Fruit fly (Drosophila melanogaster): ENCODE measurements around the gene CG14563.
A peak's percentile ranks its signal among the peaks of the same experiment; 100 is the strongest.

The CG14563 gene

dm6 chr3L:21839720-21840641 is 2.2 kb downstream of the CG14563 start (continued):
- peak; percentile 87 for TF ChIP-seq Gug (GFP tag; IDR thresholded peaks at IDR 0.05)
- TF ChIP-seq NK7.1 (GFP tag; optimal IDR thresholded peaks at IDR 0.05), result peak; percentile 93
- peak; percentile 93 for TF ChIP-seq fd96Cb (tag; optimal IDR thresholded peaks at IDR 0.05)
- peak; percentile 94 for TF ChIP-seq CG15269 (tag; optimal IDR thresholded peaks at IDR 0.05)
- peak; percentile 82 for TF ChIP-seq B-H2 (GFP tag; optimal IDR thresholded peaks at IDR 0.05)
- peak; percentile 61 for TF ChIP-seq TFAM (GFP tag; optimal IDR thresholded peaks at IDR 0.05)
- peak; percentile 90 for TF ChIP-seq CG34376 (GFP tag; optimal IDR thresholded peaks at IDR 0.05)
- TF ChIP-seq CG3995 (GFP tag; optimal IDR thresholded peaks at IDR 0.05), result peak; percentile 61
- TF ChIP-seq CG10431 (GFP tag; optimal IDR thresholded peaks at IDR 0.05), result peak; percentile 76
- TF ChIP-seq CG1024 (GFP tag; IDR thresholded peaks at IDR 0.05), result peak; percentile 79
- TF ChIP-seq esg (GFP tag; conservative IDR thresholded peaks at IDR 0.05), result peak; percentile 87
- peak; percentile 92 for TF ChIP-seq odd (GFP tag; optimal IDR thresholded peaks at IDR 0.05)
- TF ChIP-seq CG31441 (GFP tag; IDR thresholded peaks at IDR 0.05), result peak; percentile 98
- TF ChIP-seq az2 (GFP tag; optimal IDR thresholded peaks at IDR 0.05), result peak; percentile 91
- TF ChIP-seq CG10209 (GFP tag; optimal IDR thresholded peaks at IDR 0.05), result peak; percentile 93
- TF ChIP-seq Doc2 (GFP tag; IDR thresholded peaks at IDR 0.05), result peak; percentile 54
- TF ChIP-seq CG7357 (GFP tag; IDR thresholded peaks at IDR 0.05), result peak; percentile 82; the same call in 2 of the 3 replicates
- TF ChIP-seq D19B (GFP tag; optimal IDR thresholded peaks at IDR 0.05), result peak; percentile 86
- peak; percentile 92 for TF ChIP-seq kay (GFP tag; optimal IDR thresholded peaks at IDR 0.05)
- peak; percentile 89 for TF ChIP-seq Hmx (GFP tag; optimal IDR thresholded peaks at IDR 0.05)
- TF ChIP-seq dimm (GFP tag; IDR thresholded peaks at IDR 0.05), result peak; percentile 62; the same call in 1 of the 2 replicates
- peak; percentile 86 for TF ChIP-seq otp (GFP tag; IDR thresholded peaks at IDR 0.05)
- TF ChIP-seq Nf-YC (tag; optimal IDR thresholded peaks at IDR 0.05), result peak; percentile 84
- TF ChIP-seq sim (GFP tag; IDR thresholded peaks at IDR 0.05), result peak; percentile 77
- no peak for TF ChIP-seq crol (GFP tag; IDR thresholded peaks at IDR 0.05)
- TF ChIP-seq CG15011 (GFP tag; optimal IDR thresholded peaks at IDR 0.05), result peak; percentile 88
- peak; percentile 87 for TF ChIP-seq tap (tag; optimal IDR thresholded peaks at IDR 0.05)
- peak; percentile 86 for TF ChIP-seq CG9609 (GFP tag; optimal IDR thresholded peaks at IDR 0.05)
- TF ChIP-seq CG11247 (GFP tag; IDR thresholded peaks at IDR 0.05), result peak; percentile 81
- peak; percentile 93 for TF ChIP-seq Atf6 (GFP tag; IDR thresholded peaks at IDR 0.05)
- TF ChIP-seq HLH3B (GFP tag; IDR thresholded peaks at IDR 0.05), result peak; percentile 87
- TF ChIP-seq CG12155 (GFP tag; optimal IDR thresholded peaks at IDR 0.05), result peak; percentile 84
- peak; percentile 95 for TF ChIP-seq CG11504 (tag; optimal IDR thresholded peaks at IDR 0.05)
- TF ChIP-seq gt (GFP tag; IDR thresholded peaks at IDR 0.05), result peak; percentile 84
- TF ChIP-seq CG14050 (GFP tag; IDR thresholded peaks at IDR 0.05), result peak; percentile 74
- TF ChIP-seq Elba2 (GFP tag; optimal IDR thresholded peaks at IDR 0.05), result no peak
- peak; percentile 50 for TF ChIP-seq Hey (tag; optimal IDR thresholded peaks at IDR 0.05)
- TF ChIP-seq chm (GFP tag; IDR thresholded peaks at IDR 0.05), result peak; percentile 88
- TF ChIP-seq CrebB (tag; optimal IDR thresholded peaks at IDR 0.05), result peak; percentile 79
- TF ChIP-seq sug (tag; optimal IDR thresholded peaks at IDR 0.05), result peak; percentile 100
- TF ChIP-seq Dbx (GFP tag; IDR thresholded peaks at IDR 0.05), result peak; percentile 77
- no peak for TF ChIP-seq fd102C (GFP tag; optimal IDR thresholded peaks at IDR 0.05)
- peak; percentile 93 for TF ChIP-seq chn (GFP tag; optimal IDR thresholded peaks at IDR 0.05)
- peak; percentile 78 for TF ChIP-seq Fer2 (tag; optimal IDR thresholded peaks at IDR 0.05)
- TF ChIP-seq danr (GFP tag; IDR thresholded peaks at IDR 0.05), result peak; percentile 86
- peak; percentile 89 for TF ChIP-seq CG30431 (GFP tag; optimal IDR thresholded peaks at IDR 0.05)
- TF ChIP-seq CG17328 (GFP tag; IDR thresholded peaks at IDR 0.05), result peak; percentile 86
- TF ChIP-seq CG11695 (GFP tag; IDR thresholded peaks at IDR 0.05), result peak; percentile 97
- TF ChIP-seq ara (GFP tag; IDR thresholded peaks at IDR 0.05), result peak; percentile 90
- peak; percentile 73 for TF ChIP-seq Neu2 (GFP tag; optimal IDR thresholded peaks at IDR 0.05; ENCODE audit: borderline replicate concordance)

All from whole organism, embryonic.